Fruit fly (Drosophila melanogaster) S2 (cell line): ENCODE measurements around the gene CG33080.
A peak's percentile ranks its signal among the peaks of the same experiment; 100 is the strongest.

Experiments used
- CG8478 ChIP-seq: fragments of >200 bp; optimal IDR thresholded peaks from 2 replicates; lab custom pipeline; 2018
- CTCF ChIP-seq, 2 experiments: fragments of >200 bp; optimal IDR thresholded peaks; 2 replicates each; lab custom pipeline; 2018

The CG33080 gene

DNA sequence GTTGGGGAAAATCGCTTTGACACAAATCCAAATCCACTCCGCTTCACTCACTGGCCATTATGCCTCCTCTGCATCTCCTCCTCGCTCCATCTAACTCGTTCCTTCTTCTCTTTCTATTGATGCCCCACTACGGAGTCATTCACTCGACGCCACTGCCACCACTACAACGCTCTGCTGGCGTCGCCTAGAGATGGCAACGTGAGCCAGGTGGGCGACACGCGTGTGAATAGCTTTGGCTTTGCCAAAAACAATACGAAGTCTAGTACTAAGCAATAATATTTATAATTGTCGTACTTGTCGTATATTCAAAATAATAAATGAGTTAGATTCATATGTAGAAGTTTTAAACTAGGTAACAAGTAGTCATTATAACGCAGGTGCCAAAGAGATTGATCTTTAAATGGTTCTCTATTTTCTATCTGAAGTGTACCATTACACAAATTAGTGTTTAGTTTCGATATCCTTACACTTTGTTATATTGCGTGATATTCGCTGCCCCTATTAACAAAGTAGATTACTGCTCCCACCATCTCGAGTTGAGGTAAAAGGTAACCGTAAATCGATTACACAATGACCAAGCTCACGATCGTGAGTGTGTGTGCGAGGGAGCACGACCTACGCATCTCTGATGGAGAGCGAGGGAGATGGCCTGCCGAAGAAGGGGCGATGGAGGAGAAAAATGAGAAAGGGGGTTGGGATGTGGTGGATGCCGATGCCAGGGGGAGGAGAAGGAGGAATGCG lies 27.6 kb upstream of the CG33080 start:
- TF ChIP-seq CTCF (optimal IDR thresholded peaks at IDR 0.05; lab: Kevin White, UChicago) (no peak), CG8478 (lab: Kevin White, UChicago) (no peak)

DNA sequence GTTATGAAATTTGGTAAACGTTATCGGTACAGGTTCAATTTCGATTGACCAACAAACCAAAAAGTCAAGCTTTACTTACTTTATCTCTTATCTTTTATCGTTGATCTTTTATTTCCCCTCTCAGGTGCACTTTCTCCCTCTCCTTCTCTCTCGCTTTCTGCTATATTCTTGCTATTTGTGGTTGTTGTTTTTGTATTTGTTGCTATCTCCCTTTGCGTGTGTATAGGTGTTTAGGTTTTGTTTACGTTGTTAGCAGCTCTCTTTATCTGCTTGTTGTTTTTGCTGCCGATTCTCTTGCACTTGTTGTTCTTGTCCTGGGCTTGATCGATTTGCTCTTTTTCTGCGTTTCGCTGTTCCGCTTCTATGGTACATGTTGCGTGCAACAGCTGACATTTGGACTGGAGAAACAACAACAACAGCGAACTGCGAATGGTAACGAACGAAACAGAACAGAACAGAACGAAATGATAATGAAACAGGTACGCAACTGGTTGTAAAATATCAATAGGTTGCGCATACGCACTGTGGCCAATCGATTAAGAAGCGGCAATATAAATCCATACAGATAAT lies 26.8 kb upstream of the CG33080 start:
- TF ChIP-seq CG8478 (lab: Kevin White, UChicago): no peak
- TF ChIP-seq CTCF (optimal IDR thresholded peaks at IDR 0.05; lab: Kevin White, UChicago): no peak

dm6 chrX:5741625-5742024 lies 24.0 kb upstream of the CG33080 start:
- TF ChIP-seq CG8478 (lab: Kevin White, UChicago): no peak
- TF ChIP-seq CTCF (optimal IDR thresholded peaks at IDR 0.05; lab: Kevin White, UChicago): no peak

DNA sequence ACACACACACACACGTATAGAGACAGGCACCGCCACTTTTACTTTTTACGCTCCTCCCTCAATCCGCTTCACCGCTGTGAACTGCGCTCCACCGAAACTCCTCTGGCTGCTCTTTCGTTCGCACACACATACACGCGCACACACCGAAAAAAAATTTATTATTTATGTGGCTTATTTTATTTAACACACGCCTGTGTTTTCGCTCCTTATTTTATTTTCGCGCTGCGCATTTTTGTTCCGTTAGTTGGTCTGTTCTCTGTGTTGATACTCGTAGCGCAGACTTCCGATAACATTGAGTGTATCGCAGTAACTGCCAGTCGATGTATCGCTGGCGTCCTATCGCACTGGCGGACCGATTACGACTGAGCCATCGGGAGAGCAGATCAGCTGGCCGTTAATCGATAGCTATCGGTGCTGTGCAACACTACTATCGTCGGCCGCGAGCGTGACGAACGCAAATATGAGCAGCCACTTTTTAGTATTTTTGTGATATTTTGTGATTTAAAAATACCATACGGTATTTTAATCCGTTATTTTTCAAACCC lies 20.2 kb upstream of the CG33080 start, which contains the start of gene Snx27:
Gene Snx27, minus strand, starts transcription at position 356 of the 545 bp plus-strand sequence.
- TF ChIP-seq CG8478 (lab: Kevin White, UChicago): no peak
- TF ChIP-seq CTCF (optimal IDR thresholded peaks at IDR 0.05; lab: Kevin White, UChicago): peak; percentile 29 to 45

DNA sequence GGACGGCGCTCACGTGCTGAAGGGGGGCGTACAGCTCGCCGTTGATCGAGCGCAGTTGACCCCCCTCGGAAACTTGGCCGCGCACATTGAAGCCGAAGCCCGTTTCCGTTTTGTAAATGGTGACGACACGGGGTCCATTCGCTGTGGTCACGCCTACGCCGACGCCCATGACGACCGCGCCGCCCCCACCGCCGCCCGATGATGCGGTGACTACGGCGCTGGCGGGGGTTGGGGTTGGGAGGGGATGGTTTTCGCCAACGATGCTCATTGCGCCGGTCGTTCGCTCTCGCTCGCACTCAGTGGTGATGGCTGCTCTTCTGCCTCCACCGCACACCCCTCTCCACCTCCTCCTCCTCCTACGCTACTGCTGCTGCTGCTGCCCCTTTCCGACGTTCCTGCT lies 19.6 kb upstream of the CG33080 start:
- TF ChIP-seq CG8478 (lab: Kevin White, UChicago): no peak
- TF ChIP-seq CTCF (optimal IDR thresholded peaks at IDR 0.05; lab: Kevin White, UChicago): no peak

dm6 chrX:5735268-5735941 lies 17.8 kb upstream of the CG33080 start:
- TF ChIP-seq CTCF (optimal IDR thresholded peaks at IDR 0.05; lab: Kevin White, UChicago) (no peak), CG8478 (lab: Kevin White, UChicago) (no peak)

DNA sequence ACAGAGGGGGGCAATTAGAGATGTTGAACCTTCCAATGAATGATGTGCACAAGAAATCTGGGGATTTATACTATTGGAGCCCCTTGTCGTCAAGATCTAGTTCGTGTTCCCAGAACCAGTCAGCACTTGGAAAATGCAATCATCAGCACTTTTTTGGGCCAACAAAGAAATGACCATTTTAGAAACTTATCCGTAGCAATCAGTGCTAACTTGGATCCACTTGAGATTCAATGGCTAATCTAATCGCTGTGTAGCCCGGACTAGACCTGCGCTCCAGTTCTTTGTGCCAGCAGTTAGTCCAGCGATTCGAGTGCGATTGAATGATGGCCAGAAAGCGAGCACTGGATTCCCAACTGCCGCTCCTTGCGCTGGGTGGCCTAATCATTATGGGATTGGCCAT lies 14.9 kb upstream of the CG33080 start, which contains the start of gene CG15773:
Gene CG15773, plus strand, starts transcription at position 301 of the 400 bp plus-strand sequence.
- no peak for TF ChIP-seq CTCF (optimal IDR thresholded peaks at IDR 0.05; lab: Kevin White, UChicago)

dm6 chrX:5724744-5725185 lies 7.2 kb upstream of the CG33080 start:
- TF ChIP-seq CTCF (optimal IDR thresholded peaks at IDR 0.05; lab: Kevin White, UChicago): no peak
- no peak for TF ChIP-seq CG8478 (lab: Kevin White, UChicago)

DNA sequence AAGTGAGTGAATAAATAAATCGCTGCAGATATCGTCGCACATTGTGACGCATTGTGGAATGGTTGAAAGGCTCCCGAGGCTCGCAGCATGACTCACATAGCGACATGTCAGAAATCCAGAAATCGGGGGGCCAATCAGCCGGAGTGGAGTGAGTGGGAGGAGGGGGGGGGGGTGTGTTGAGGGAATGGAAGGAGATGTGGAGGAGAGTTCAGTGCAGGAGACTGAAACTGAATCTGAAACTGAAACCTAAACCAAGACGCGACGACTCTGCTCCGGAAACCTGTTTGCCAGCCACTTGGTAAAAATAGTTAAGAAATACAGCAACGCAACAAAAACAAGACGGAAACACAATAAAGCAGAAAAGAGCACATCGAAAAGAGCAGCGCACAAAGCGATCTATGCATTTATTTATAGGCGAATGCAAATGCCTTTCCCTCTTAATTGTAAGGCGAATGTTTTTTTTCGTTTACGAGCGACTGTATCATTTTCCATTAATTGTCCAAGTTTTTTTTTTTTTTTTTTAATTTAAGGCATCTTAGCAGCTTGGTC lies 6.6 kb upstream of the CG33080 start:
- TF ChIP-seq CG8478 (lab: Kevin White, UChicago) (no peak), CTCF (optimal IDR thresholded peaks at IDR 0.05; lab: Kevin White, UChicago) (no peak)

DNA sequence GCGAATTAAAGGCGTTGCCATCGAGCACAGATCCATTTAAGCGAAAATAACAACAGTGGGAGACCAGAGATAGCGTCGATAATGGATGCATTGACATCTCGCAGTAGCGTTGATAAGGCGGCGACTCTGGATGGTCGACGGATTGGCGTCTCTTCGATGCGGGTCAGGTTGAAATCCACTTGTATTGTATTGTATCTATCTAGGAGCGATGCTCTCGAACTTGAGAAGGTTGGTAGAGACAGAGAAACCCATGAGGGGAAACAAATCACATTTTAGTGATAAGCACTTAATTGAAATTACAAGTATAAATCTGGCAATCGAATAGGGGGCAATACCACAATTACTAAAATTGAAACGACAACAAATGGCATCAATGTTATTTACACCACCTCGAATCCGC lies 6.0 kb upstream of the CG33080 start:
- no peak for TF ChIP-seq CG8478 (lab: Kevin White, UChicago)

- no peak for TF ChIP-seq CG8478 (lab: Kevin White, UChicago)
- TF ChIP-seq CTCF (optimal IDR thresholded peaks at IDR 0.05; lab: Kevin White, UChicago): no peak
Measured at dm6 chrX:5718476-5719012, 966 bp upstream of the CG33080 start.

- TF ChIP-seq CTCF (optimal IDR thresholded peaks at IDR 0.05; lab: Kevin White, UChicago) (no peak), CG8478 (lab: Kevin White, UChicago) (no peak)
Measured at dm6 chrX:5715455-5716227, 1.9 kb downstream of the CG33080 start.

- TF ChIP-seq CTCF (optimal IDR thresholded peaks at IDR 0.05; lab: Kevin White, UChicago) (no peak), CG8478 (lab: Kevin White, UChicago) (no peak)
Measured at dm6 chrX:5714786-5715185, 2.8 kb downstream of the CG33080 start.

dm6 chrX:5712966-5713365 lies 4.6 kb downstream of the CG33080 start:
- TF ChIP-seq CTCF (optimal IDR thresholded peaks at IDR 0.05; lab: Kevin White, UChicago) (no peak), CG8478 (lab: Kevin White, UChicago) (no peak)
